Worm (Caenorhabditis elegans) whole organism, midembryonic: ENCODE data around the gene osm-10.

Experiments used
- cog-1 ChIP-seq: sonication (generic microtip); optimal IDR thresholded peaks from 2 replicates; lab custom pipeline; 2016; ENCODE audit warnings: missing genetic modification characterization, missing compliant biosample characterization
- flt-1 ChIP-seq: fragments of 200-800 bp; sonication (Bioruptor generic); IDR thresholded peaks from 2 replicates; pipeline ENCODE4 v1.3.6; 2022; ENCODE audit warnings: missing genetic modification characterization, missing compliant biosample characterization
- med-1 ChIP-seq: sonication (generic microtip); optimal IDR thresholded peaks from 2 replicates; lab custom pipeline; 2017; ENCODE audit warnings: missing genetic modification characterization, mild to moderate bottlenecking, missing compliant biosample characterization, antibody characterized with exemption, missing genetic modification reagents; ENCODE audit not compliant: insufficient read depth
- ref-1 ChIP-seq: fragments of 200-800 bp; sonication (Bioruptor generic); conservative IDR thresholded peaks from 2 replicates; pipeline ENCODE4 v1.3.6; 2022; ENCODE audit warnings: missing genetic modification reagents, missing genetic modification characterization, missing compliant biosample characterization

ce11 chrIII:7291216-7291615 lies 48.1 kb downstream of the osm-10 start:
- TF ChIP-seq cog-1 (tag; lab: Kevin White, UChicago) (no peak), ref-1 (GFP tag; lab: Robert Waterston, UW) (no peak), flt-1 (GFP tag; lab: Robert Waterston, UW) (no peak), med-1 (GFP tag; lab: Kevin White, UChicago) (no peak)
